Fruit fly (Drosophila melanogaster) whole organism, embryonic: ENCODE measurements around the gene Paf-AHalpha.
A peak's percentile ranks its signal among the peaks of the same experiment; 100 is the strongest.

Source experiments
- C15 ChIP-seq: fragments of 200-800 bp; sonication (Bioruptor generic); IDR thresholded peaks from 3 replicates; pipeline ENCODE4 v1.3.6; 2022; ENCODE audit warnings: missing biosample characterization, missing genetic modification characterization
- CG10979 ChIP-seq: fragments of 200-800 bp; sonication (Bioruptor generic); optimal IDR thresholded peaks from 2 replicates; lab custom pipeline; 2018; ENCODE audit warnings: missing biosample characterization, mild to moderate bottlenecking, missing genetic modification characterization, moderate library complexity
- CG11456 ChIP-seq: fragments of 200-800 bp; sonication (Bioruptor generic); IDR thresholded peaks from 3 replicates; pipeline ENCODE4 v1.3.6; 2022; ENCODE audit warnings: missing biosample characterization, missing genetic modification characterization
- CG11560 ChIP-seq: fragments of 200-800 bp; sonication (Bioruptor generic); IDR thresholded peaks from 3 replicates; pipeline ENCODE4 v1.3.6; 2022; ENCODE audit warnings: missing biosample characterization, missing genetic modification characterization
- CG11723 ChIP-seq: fragments of 200-800 bp; sonication (Bioruptor generic); optimal IDR thresholded peaks from 2 replicates; lab custom pipeline; 2017; ENCODE audit warnings: missing biosample characterization, mild to moderate bottlenecking, missing genetic modification characterization
- CG12219 ChIP-seq: fragments of 200-800 bp; sonication (Bioruptor generic); optimal IDR thresholded peaks from 3 replicates; lab custom pipeline; 2018; ENCODE audit warnings: missing biosample characterization, mild to moderate bottlenecking, missing genetic modification characterization
- CG1233 ChIP-seq: fragments of 200-800 bp; sonication (Bioruptor generic); optimal IDR thresholded peaks from 4 replicates; lab custom pipeline; 2018; ENCODE audit warnings: missing biosample characterization, mild to moderate bottlenecking, missing genetic modification characterization
- CG14710 ChIP-seq: fragments of 200-800 bp; sonication (Bioruptor generic); optimal IDR thresholded peaks from 3 replicates; lab custom pipeline; 2019; ENCODE audit warnings: missing biosample characterization, mild to moderate bottlenecking, missing genetic modification characterization, moderate library complexity
- CG15696 ChIP-seq: fragments of 200-800 bp; sonication (Bioruptor generic); optimal IDR thresholded peaks from 2 replicates; lab custom pipeline; 2019; ENCODE audit warnings: missing biosample characterization, mild to moderate bottlenecking, missing genetic modification characterization, moderate library complexity
- CG17359 ChIP-seq: fragments of 200-800 bp; sonication (Bioruptor generic); optimal IDR thresholded peaks from 3 replicates; lab custom pipeline; 2018; ENCODE audit warnings: missing biosample characterization, mild to moderate bottlenecking, missing genetic modification characterization, moderate library complexity
- CG17612 ChIP-seq: fragments of 200-800 bp; sonication (Bioruptor generic); IDR thresholded peaks from 2 replicates; pipeline ENCODE4 v1.3.6; 2022; ENCODE audit warnings: missing biosample characterization, missing genetic modification characterization
- CG2199 ChIP-seq: fragments of 200-800 bp; sonication (Bioruptor generic); IDR thresholded peaks from 3 replicates; pipeline ENCODE4 v1.3.6; 2022; ENCODE audit warnings: missing biosample characterization, missing genetic modification characterization
- CG30403 ChIP-seq: fragments of 200-800 bp; sonication (Bioruptor generic); optimal IDR thresholded peaks from 3 replicates; lab custom pipeline; 2016; ENCODE audit warnings: missing biosample characterization, missing genetic modification characterization
- CG4404 ChIP-seq: fragments of 200-800 bp; sonication (Bioruptor generic); IDR thresholded peaks from 2 replicates; pipeline ENCODE4 v1.3.6; 2022; ENCODE audit warnings: missing biosample characterization, missing genetic modification characterization
- CG4854 ChIP-seq: fragments of 200-800 bp; sonication (Bioruptor generic); optimal IDR thresholded peaks from 2 replicates; lab custom pipeline; 2016; ENCODE audit warnings: missing biosample characterization, missing genetic modification characterization, inconsistent platforms
- CG6175 ChIP-seq: fragments of 200-800 bp; sonication (Bioruptor generic); IDR thresholded peaks from 3 replicates; pipeline ENCODE4 v1.3.6; 2022; ENCODE audit warnings: missing biosample characterization, missing genetic modification characterization
- CG9609 ChIP-seq: fragments of 200-800 bp; sonication (Bioruptor generic); optimal IDR thresholded peaks from 3 replicates; lab custom pipeline; 2016; ENCODE audit warnings: missing biosample characterization, missing genetic modification characterization
- CG9876 ChIP-seq: fragments of 200-800 bp; sonication (Bioruptor generic); optimal IDR thresholded peaks from 2 replicates; lab custom pipeline; 2016; ENCODE audit warnings: missing biosample characterization, missing genetic modification characterization
- Chrac-16 ChIP-seq: fragments of 200-800 bp; sonication (Bioruptor generic); optimal IDR thresholded peaks from 3 replicates; lab custom pipeline; 2016; ENCODE audit warnings: missing biosample characterization, missing genetic modification characterization
- D ChIP-seq, 2 experiments: fragments of 200-800 bp in 1 of 2; fragments of >200 bp in 1 of 2; sonication (Bioruptor generic) in 1 of 2; optimal IDR thresholded peaks; 2 replicates in 1 of 2; 3 replicates in 1 of 2; lab custom pipeline; 2017; ENCODE audit warnings: mild to moderate bottlenecking in 1 of 2, missing biosample characterization in 1 of 2, missing genetic modification characterization in 1 of 2, missing genetic modification reagents in 1 of 2
- D19A ChIP-seq: fragments of 200-800 bp; optimal IDR thresholded peaks from 3 replicates; lab custom pipeline; 2019; ENCODE audit warnings: missing biosample characterization, mild to moderate bottlenecking, missing genetic modification characterization, moderate library complexity
- Dfd ChIP-seq, 2 experiments: fragments of >200 bp; optimal IDR thresholded peaks; 2 replicates each; lab custom pipeline; 2017; ENCODE audit warnings: missing biosample characterization in 2 of 2, missing genetic modification characterization in 2 of 2
- Hr78 ChIP-seq, 2 experiments: fragments of 200-800 bp in 1 of 2; fragments of >200 bp in 1 of 2; sonication (Bioruptor generic) in 1 of 2; optimal IDR thresholded peaks; 2 replicates each; lab custom pipeline; 2017 to 2019; ENCODE audit warnings: missing biosample characterization in 2 of 2, missing genetic modification characterization in 2 of 2, mild to moderate bottlenecking in 1 of 2, moderate library complexity in 1 of 2
- Med ChIP-seq: fragments of 200-800 bp; sonication (Bioruptor generic); peaks from one replicate; lab custom pipeline; 2016; ENCODE audit warnings: missing biosample characterization, missing genetic modification characterization, mild to moderate bottlenecking, inconsistent platforms, moderate library complexity
- Oaz ChIP-seq: fragments of 200-800 bp; sonication (Bioruptor generic); IDR thresholded peaks from 2 replicates; pipeline ENCODE4 v1.3.6; 2022; ENCODE audit warnings: missing biosample characterization, missing genetic modification characterization
- Opbp ChIP-seq: fragments of 200-800 bp; sonication (Bioruptor generic); IDR thresholded peaks from 3 replicates; pipeline ENCODE4 v1.3.6; 2022; ENCODE audit warnings: missing biosample characterization, missing genetic modification characterization; ENCODE audit not compliant: partially characterized antibody
- Xrp1 ChIP-seq: fragments of 200-800 bp; sonication (Bioruptor generic); IDR thresholded peaks from 2 replicates; pipeline ENCODE4 v1.3.6; 2022; ENCODE audit warnings: missing biosample characterization, missing genetic modification characterization
- ac ChIP-seq: fragments of 200-800 bp; sonication (Bioruptor generic); optimal IDR thresholded peaks from 3 replicates; lab custom pipeline; 2017; ENCODE audit warnings: missing biosample characterization, mild to moderate bottlenecking, missing genetic modification characterization
- ap ChIP-seq: fragments of 200-800 bp; sonication (Bioruptor generic); IDR thresholded peaks from 2 replicates; pipeline ENCODE4 v1.3.6; 2022; ENCODE audit warnings: missing biosample characterization, missing genetic modification characterization
- bcd ChIP-seq: fragments of 200-800 bp; sonication (Bioruptor generic); optimal IDR thresholded peaks from 2 replicates; lab custom pipeline; 2017; ENCODE audit warnings: missing biosample characterization, mild to moderate bottlenecking, missing genetic modification characterization
- dimm ChIP-seq: fragments of 200-800 bp; sonication (Bioruptor generic); IDR thresholded peaks from 2 replicates; pipeline ENCODE4 v1.3.6; 2022; ENCODE audit warnings: missing biosample characterization, missing genetic modification characterization
- fd64A ChIP-seq: fragments of 200-800 bp; sonication (Bioruptor generic); optimal IDR thresholded peaks from 3 replicates; lab custom pipeline; 2018; ENCODE audit warnings: missing biosample characterization, mild to moderate bottlenecking, missing genetic modification characterization
- gcm ChIP-seq: fragments of 200-800 bp; sonication (Bioruptor generic); optimal IDR thresholded peaks from 2 replicates; lab custom pipeline; 2019; ENCODE audit warnings: missing biosample characterization, mild to moderate bottlenecking, missing genetic modification characterization, moderate library complexity
- grn ChIP-seq: fragments of 200-800 bp; sonication (Bioruptor generic); optimal IDR thresholded peaks from 3 replicates; lab custom pipeline; 2017; ENCODE audit warnings: missing biosample characterization, missing genetic modification characterization
- hkb ChIP-seq, 2 experiments: fragments of 200-800 bp in 1 of 2; fragments of >200 bp in 1 of 2; sonication (Bioruptor generic) in 1 of 2; IDR thresholded peaks in 1 of 2; optimal IDR thresholded peaks in 1 of 2; 2 replicates each; pipeline versions ENCODE4 v1.3.6 to Lab custom; 2017 to 2022; ENCODE audit warnings: missing biosample characterization in 1 of 2, missing genetic modification characterization in 1 of 2
- jumu ChIP-seq: fragments of 200-800 bp; sonication (Bioruptor generic); optimal IDR thresholded peaks from 3 replicates; lab custom pipeline; 2016; ENCODE audit warnings: missing biosample characterization, missing genetic modification characterization
- klu ChIP-seq: fragments of 200-800 bp; sonication (Bioruptor generic); IDR thresholded peaks from 2 replicates; pipeline ENCODE4 v1.3.6; 2022; ENCODE audit warnings: missing biosample characterization, missing genetic modification characterization
- lola ChIP-seq, 3 experiments: fragments of >200 bp in 2 of 3; fragments of 200-800 bp in 1 of 3; sonication (Bioruptor generic) in 1 of 3; optimal IDR thresholded peaks; 2 replicates each; lab custom pipeline; 2017 to 2019; ENCODE audit warnings: missing biosample characterization in 3 of 3, missing genetic modification characterization in 3 of 3, mild to moderate bottlenecking in 1 of 3, moderate library complexity in 1 of 3
- nerfin-1 ChIP-seq: fragments of 200-800 bp; sonication (Bioruptor generic); optimal IDR thresholded peaks from 3 replicates; lab custom pipeline; 2019; ENCODE audit warnings: missing biosample characterization, mild to moderate bottlenecking, missing genetic modification characterization, moderate library complexity
- pfk ChIP-seq: fragments of 200-800 bp; sonication (Bioruptor generic); optimal IDR thresholded peaks from 2 replicates; lab custom pipeline; 2018; ENCODE audit warnings: missing biosample characterization, mild to moderate bottlenecking, missing genetic modification characterization, moderate library complexity
- pnt ChIP-seq: fragments of 200-800 bp; sonication (Bioruptor generic); optimal IDR thresholded peaks from 3 replicates; lab custom pipeline; 2016; ENCODE audit warnings: missing biosample characterization, missing genetic modification characterization
- pros ChIP-seq: fragments of 200-800 bp; sonication (Bioruptor generic); optimal IDR thresholded peaks from 3 replicates; lab custom pipeline; 2019; ENCODE audit warnings: missing biosample characterization, mild to moderate bottlenecking, missing genetic modification characterization, moderate library complexity
- seq ChIP-seq: fragments of 200-800 bp; sonication (Bioruptor generic); IDR thresholded peaks from 2 replicates; pipeline ENCODE4 v1.3.6; 2022; ENCODE audit warnings: missing biosample characterization, missing genetic modification characterization
- sima ChIP-seq: fragments of 200-800 bp; sonication (Bioruptor generic); optimal IDR thresholded peaks from 2 replicates; lab custom pipeline; 2016; ENCODE audit warnings: missing biosample characterization, missing genetic modification characterization
- slbo ChIP-seq: fragments of 200-800 bp; sonication (Bioruptor generic); IDR thresholded peaks from 2 replicates; pipeline ENCODE4 v1.3.6; 2022; ENCODE audit warnings: missing biosample characterization, missing genetic modification characterization
- so ChIP-seq: fragments of 200-800 bp; sonication (Bioruptor generic); IDR thresholded peaks from 3 replicates; pipeline ENCODE4 v1.3.6; 2022; ENCODE audit warnings: missing biosample characterization, missing genetic modification characterization
- stc ChIP-seq: fragments of 200-800 bp; sonication (Bioruptor generic); IDR thresholded peaks from 2 replicates; pipeline ENCODE4 v1.3.6; 2022; ENCODE audit warnings: missing biosample characterization, missing genetic modification characterization
- trem ChIP-seq: fragments of 200-800 bp; optimal IDR thresholded peaks from 3 replicates; lab custom pipeline; 2019; ENCODE audit warnings: missing biosample characterization, mild to moderate bottlenecking, missing genetic modification characterization, moderate library complexity
- vfl ChIP-seq: fragments of 200-800 bp; sonication (Bioruptor generic); optimal IDR thresholded peaks from 2 replicates; lab custom pipeline; 2016; ENCODE audit warnings: missing biosample characterization, missing genetic modification characterization

Paf-AHalpha gene

dm6 chrX:15818608-15819184 lies 33.3 kb upstream of the Paf-AHalpha start (continued):
- TF ChIP-seq Oaz (GFP tag; lab: Robert Waterston, UW): 0 out of 2 replicates have a peak, but pooled peaks have one; percentile 10
- TF ChIP-seq nerfin-1 (tag; lab: Kevin White, UChicago): peak; percentile 26
- peak; percentile 56; the same call in 1 of the 2 replicates for TF ChIP-seq seq
- TF ChIP-seq CG15696 (tag; lab: Kevin White, UChicago): peak; percentile 24
- peak; percentile 1 for TF ChIP-seq CG9609 (GFP tag; lab: Kevin White, UChicago)
- peak; percentile 10 for TF ChIP-seq pnt (GFP tag; lab: Kevin White, UChicago)
- 0 out of 3 replicates have a peak, but pooled peaks have one; percentile 7 for TF ChIP-seq so (GFP tag; lab: Robert Waterston, UW)
- TF ChIP-seq CG17359 (tag; lab: Kevin White, UChicago): peak; percentile 43
- TF ChIP-seq CG2199 (GFP tag; lab: Robert Waterston, UW): peak; percentile 55; the same call in 1 of the 3 replicates
- peak; percentile 50; the same call in 1 of the 2 replicates for TF ChIP-seq slbo
- TF ChIP-seq ap: 0 out of 2 replicates have a peak, but pooled peaks have one; percentile 21
- peak; percentile 39 for TF ChIP-seq D19A (tag; lab: Kevin White, UChicago)
- TF ChIP-seq CG12219: no peak
- TF ChIP-seq Xrp1: peak; percentile 52
- TF ChIP-seq CG10979 (tag; lab: Kevin White, UChicago): peak; percentile 45
- no peak for TF ChIP-seq dimm (GFP tag; lab: Robert Waterston, UW)
- TF ChIP-seq lola (GFP tag; optimal IDR thresholded peaks at IDR 0.05; lab: Kevin White, UChicago): peak in 1 of 3 experiments; percentile 43
- peak; percentile 53; the same call in 1 of the 2 replicates for TF ChIP-seq stc (GFP tag; lab: Robert Waterston, UW)
- TF ChIP-seq CG1233 (GFP tag; lab: Kevin White, UChicago): peak; percentile 14
- no peak for TF ChIP-seq fd64A (GFP tag; lab: Kevin White, UChicago)
- no peak for TF ChIP-seq grn (GFP tag; lab: Kevin White, UChicago)
- TF ChIP-seq CG30403 (GFP tag; lab: Kevin White, UChicago): peak; percentile 31
- TF ChIP-seq klu (GFP tag; lab: Robert Waterston, UW): no peak
- TF ChIP-seq Med (GFP tag; lab: Kevin White, UChicago): peak; percentile 82
- TF ChIP-seq CG14710 (tag; lab: Kevin White, UChicago): peak; percentile 38

dm6 chrX:15817823-15818222 lies 32.4 kb upstream of the Paf-AHalpha start:
- TF ChIP-seq pfk (GFP tag; lab: Kevin White, UChicago): peak; percentile 40
- TF ChIP-seq CG11560: no peak
- peak; percentile 28 for TF ChIP-seq D (optimal IDR thresholded peaks at IDR 0.05; lab: Kevin White, UChicago)
- no peak for TF ChIP-seq D (GFP tag; optimal IDR thresholded peaks at IDR 0.05; lab: Kevin White, UChicago)
- no peak for TF ChIP-seq CG6175 (GFP tag; lab: Robert Waterston, UW)
- no peak for TF ChIP-seq CG4854 (GFP tag; lab: Kevin White, UChicago)
- TF ChIP-seq CG11456 (GFP tag; lab: Robert Waterston, UW): no peak
- TF ChIP-seq ac (GFP tag; lab: Kevin White, UChicago): no peak
- TF ChIP-seq trem (tag; lab: Kevin White, UChicago): no peak
- no peak for TF ChIP-seq gcm (GFP tag; lab: Kevin White, UChicago)
- TF ChIP-seq sima (GFP tag; lab: Kevin White, UChicago): no peak
- TF ChIP-seq C15: no peak
- no peak for TF ChIP-seq jumu (GFP tag; lab: Kevin White, UChicago)
- TF ChIP-seq CG9876 (GFP tag; lab: Kevin White, UChicago): no peak
- TF ChIP-seq hkb (optimal IDR thresholded peaks at IDR 0.05; lab: Kevin White, UChicago): no peak
- TF ChIP-seq hkb (GFP tag; IDR thresholded peaks at IDR 0.05; lab: Robert Waterston, UW): no peak
- no peak for TF ChIP-seq Chrac-16
- TF ChIP-seq CG17612: no peak
- TF ChIP-seq pros (GFP tag; lab: Kevin White, UChicago): peak; percentile 56
- TF ChIP-seq CG4404: no peak
- no peak for TF ChIP-seq Dfd (GFP tag; optimal IDR thresholded peaks at IDR 0.05; lab: Kevin White, UChicago)
- TF ChIP-seq bcd (GFP tag; lab: Kevin White, UChicago): no peak
- TF ChIP-seq Hr78 (GFP tag; optimal IDR thresholded peaks at IDR 0.05; lab: Kevin White, UChicago): no peak
- no peak for TF ChIP-seq Med (GFP tag; lab: Kevin White, UChicago)
- no peak for TF ChIP-seq vfl (GFP tag; lab: Kevin White, UChicago)
- no peak for TF ChIP-seq CG11723 (GFP tag; lab: Kevin White, UChicago)
- peak; percentile 37; the same call in 2 of the 3 replicates for TF ChIP-seq Opbp (GFP tag; lab: Robert Waterston, UW)
